Worm (Caenorhabditis elegans): ENCODE data around the gene Y113G7B.28.

The Y113G7B.28 gene

ce11 chrV:20225312-20225711, 29.5 kb downstream of the Y113G7B.28 start:
- TF ChIP-seq peb-1 (tag; optimal IDR thresholded peaks at IDR 0.05): no peak
- no peak for TF ChIP-seq elt-3 (tag; optimal IDR thresholded peaks at IDR 0.05)
- TF ChIP-seq fos-1 (tag; optimal IDR thresholded peaks at IDR 0.05): peak; percentile 61
- no peak for TF ChIP-seq nhr-6 (tag; optimal IDR thresholded peaks at IDR 0.05)

- TF ChIP-seq ZK546.5 (tag; optimal IDR thresholded peaks at IDR 0.05): no peak
- TF ChIP-seq dmd-4 (tag; optimal IDR thresholded peaks at IDR 0.05): no peak
- TF ChIP-seq nhr-77 (tag; optimal IDR thresholded peaks at IDR 0.05): no peak
- TF ChIP-seq ztf-4 (tag; optimal IDR thresholded peaks at IDR 0.05): no peak
- no peak for TF ChIP-seq egl-27 (tag; optimal IDR thresholded peaks at IDR 0.05)
- no peak for TF ChIP-seq elt-1 (tag; optimal IDR thresholded peaks at IDR 0.05)
- TF ChIP-seq ceh-82 (tag; optimal IDR thresholded peaks at IDR 0.05): no peak
- no peak for TF ChIP-seq nhr-129 (tag; optimal IDR thresholded peaks at IDR 0.05)
- no peak for TF ChIP-seq nhr-10 (tag; optimal IDR thresholded peaks at IDR 0.05)
- TF ChIP-seq peb-1 (tag; optimal IDR thresholded peaks at IDR 0.05): no peak
- TF ChIP-seq sem-4 (tag; optimal IDR thresholded peaks at IDR 0.05): no peak
- no peak for TF ChIP-seq mdl-1 (tag; optimal IDR thresholded peaks at IDR 0.05)
- no peak for TF ChIP-seq snpc-4 (tag; optimal IDR thresholded peaks at IDR 0.05)
- TF ChIP-seq lsy-2 (tag; optimal IDR thresholded peaks at IDR 0.05): no peak
- TF ChIP-seq F13H6.1 (tag; optimal IDR thresholded peaks at IDR 0.05): no peak
- no peak for TF ChIP-seq fos-1 (tag; optimal IDR thresholded peaks at IDR 0.05)
- no peak for TF ChIP-seq nhr-6 (tag; optimal IDR thresholded peaks at IDR 0.05)
- TF ChIP-seq zag-1 (tag; optimal IDR thresholded peaks at IDR 0.05): no peak
- TF ChIP-seq nhr-21 (tag; optimal IDR thresholded peaks at IDR 0.05): no peak
- no peak for TF ChIP-seq lin-13 (GFP tag; optimal IDR thresholded peaks at IDR 0.05)
Measured at ce11 chrV:20233743-20234142, 38.0 kb downstream of the Y113G7B.28 start, which contains the start of gene Y113G7B.15. TSS of gene Y113G7B.15 (minus strand) at chrV:20233843.

ce11 chrV:20234439-20234838, 38.7 kb downstream of the Y113G7B.28 start:
- TF ChIP-seq nhr-129 (tag; optimal IDR thresholded peaks at IDR 0.05): no peak
- TF ChIP-seq ceh-16 (tag; optimal IDR thresholded peaks at IDR 0.05): no peak
- no peak for TF ChIP-seq egl-27 (tag; optimal IDR thresholded peaks at IDR 0.05)
- no peak for TF ChIP-seq aly-2 (tag; optimal IDR thresholded peaks at IDR 0.05)
- TF ChIP-seq nhr-25 (tag; optimal IDR thresholded peaks at IDR 0.05): no peak
- TF ChIP-seq ztf-11 (tag; optimal IDR thresholded peaks at IDR 0.05): no peak
- no peak for TF ChIP-seq elt-1 (tag; optimal IDR thresholded peaks at IDR 0.05)
- TF ChIP-seq crh-2 (tag; optimal IDR thresholded peaks at IDR 0.05): no peak
- TF ChIP-seq unc-62 (GFP tag; optimal IDR thresholded peaks at IDR 0.05): no peak
- TF ChIP-seq nhr-12 (tag; optimal IDR thresholded peaks at IDR 0.05): no peak
- TF ChIP-seq fos-1 (tag; optimal IDR thresholded peaks at IDR 0.05): no peak
- no peak for TF ChIP-seq blmp-1 (tag; optimal IDR thresholded peaks at IDR 0.05; ENCODE audit: insufficient read depth)
- no peak for TF ChIP-seq unc-55 (GFP tag; optimal IDR thresholded peaks at IDR 0.05)
- no peak for TF ChIP-seq sma-3 (GFP tag; optimal IDR thresholded peaks at IDR 0.05)
- no peak for TF ChIP-seq Y55F3AM.14 (GFP tag; optimal IDR thresholded peaks at IDR 0.05)
- no peak for TF ChIP-seq lin-39 (tag; optimal IDR thresholded peaks at IDR 0.05)
- no peak for TF ChIP-seq nhr-23 (tag; optimal IDR thresholded peaks at IDR 0.05)
- TF ChIP-seq ceh-82 (tag; optimal IDR thresholded peaks at IDR 0.05): no peak
- no peak for TF ChIP-seq unc-39 (tag; optimal IDR thresholded peaks at IDR 0.05)

- TF ChIP-seq nhr-237 (tag; optimal IDR thresholded peaks at IDR 0.05) (no peak), lin-39 (tag; optimal IDR thresholded peaks at IDR 0.05) (no peak), nhr-21 (tag; optimal IDR thresholded peaks at IDR 0.05) (no peak), blmp-1 (tag; optimal IDR thresholded peaks at IDR 0.05; ENCODE audit: insufficient read depth) (no peak), nhr-10 (tag; optimal IDR thresholded peaks at IDR 0.05) (no peak), nhr-6 (tag; optimal IDR thresholded peaks at IDR 0.05) (no peak), unc-62 (GFP tag; optimal IDR thresholded peaks at IDR 0.05) (no peak), ZK546.5 (tag; optimal IDR thresholded peaks at IDR 0.05) (no peak), nhr-77 (tag; optimal IDR thresholded peaks at IDR 0.05) (no peak)
Measured at ce11 chrV:20235231-20235630, 39.4 kb downstream of the Y113G7B.28 start.

ce11 chrV:20237429-20237828, 41.6 kb downstream of the Y113G7B.28 start, which contains the start of gene sld-5:
TSS of gene sld-5 (minus strand) at chrV:20237745.
- TF ChIP-seq sem-4 (tag; optimal IDR thresholded peaks at IDR 0.05) (no peak), lin-13 (GFP tag; optimal IDR thresholded peaks at IDR 0.05) (no peak), lsy-2 (tag; optimal IDR thresholded peaks at IDR 0.05) (no peak), nhr-12 (tag; optimal IDR thresholded peaks at IDR 0.05) (no peak), F13H6.1 (tag; optimal IDR thresholded peaks at IDR 0.05) (no peak), alr-1 (tag; optimal IDR thresholded peaks at IDR 0.05) (no peak)
